Worm (Caenorhabditis elegans): ENCODE data around the gene nhr-48.

Gene nhr-48

DNA sequence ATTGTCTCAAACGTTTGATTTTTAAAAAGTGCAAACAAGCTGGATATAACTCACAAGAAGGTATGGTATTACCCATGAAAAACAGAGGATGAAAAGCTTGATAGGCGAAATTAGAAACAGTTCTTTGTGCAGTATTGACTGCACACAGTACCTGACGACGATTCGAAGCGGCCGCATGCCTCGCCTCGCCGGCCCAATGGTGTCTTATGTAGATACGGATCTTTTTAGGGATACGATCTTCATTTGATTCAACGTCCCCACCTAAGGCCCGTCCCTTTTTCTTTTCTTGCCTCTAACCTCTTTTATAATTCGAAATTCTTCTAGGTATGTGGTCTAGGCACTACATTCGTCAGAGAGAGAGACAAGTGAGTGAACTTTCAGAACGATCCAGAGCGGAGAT lies 58.1 kb downstream of the nhr-48 start, which contains the start of gene bus-17:
Gene bus-17 (minus strand): TSS at position 208 of the 400 bp plus-strand sequence.
- TF ChIP-seq unc-62 (GFP tag; optimal IDR thresholded peaks at IDR 0.05), result no peak
